Fruit fly (Drosophila melanogaster) whole organism, wandering third instar larva: ENCODE data around the gene Reg-2.

ENCODE experiments used
- Abd-B ChIP-seq: fragments of >200 bp; optimal IDR thresholded peaks from 2 replicates; lab custom pipeline; 2017; ENCODE audit warnings: missing biosample characterization, missing genetic modification characterization
- CrebA ChIP-seq: fragments of 200-800 bp; sonication (Bioruptor generic); optimal IDR thresholded peaks from 2 replicates; lab custom pipeline; 2016; ENCODE audit warnings: missing biosample characterization, mild to moderate bottlenecking, missing genetic modification characterization, borderline replicate concordance
- Dfd ChIP-seq: fragments of >200 bp; optimal IDR thresholded peaks from 2 replicates; lab custom pipeline; 2017; ENCODE audit warnings: missing biosample characterization, missing genetic modification characterization
- Dif ChIP-seq: fragments of 200-275, 200-300 bp; sonication (Bioruptor generic); optimal IDR thresholded peaks from 2 replicates; lab custom pipeline; 2018; ENCODE audit warnings: missing biosample characterization, missing genetic modification characterization; ENCODE audit not compliant: partially characterized antibody
- GATAd ChIP-seq: sonication (Bioruptor generic); optimal IDR thresholded peaks from 2 replicates; lab custom pipeline; 2016; ENCODE audit warnings: missing biosample characterization, missing genetic modification characterization
- HLH106 ChIP-seq: fragments of 200-800 bp; optimal IDR thresholded peaks from 3 replicates; lab custom pipeline; 2019; ENCODE audit warnings: missing biosample characterization, mild to moderate bottlenecking, missing genetic modification characterization, moderate library complexity
- Hr78 ChIP-seq: fragments of >200 bp; optimal IDR thresholded peaks from 2 replicates; lab custom pipeline; 2017; ENCODE audit warnings: missing biosample characterization, missing genetic modification characterization
- Hr83 ChIP-seq: fragments of 200-300 bp; sonication (Bioruptor generic); optimal IDR thresholded peaks from 2 replicates; lab custom pipeline; 2016; ENCODE audit warnings: missing biosample characterization, mild to moderate bottlenecking, missing genetic modification characterization, moderate library complexity; ENCODE audit not compliant: poor library complexity, severe bottlenecking
- Jra ChIP-seq: sonication (Bioruptor generic); optimal IDR thresholded peaks from 2 replicates; lab custom pipeline; 2016; ENCODE audit warnings: missing biosample characterization, missing genetic modification characterization
- Mio ChIP-seq: sonication (Bioruptor generic); optimal IDR thresholded peaks from 2 replicates; lab custom pipeline; 2016; ENCODE audit warnings: missing biosample characterization, missing genetic modification characterization
- Myc ChIP-seq: fragments of >200 bp; optimal IDR thresholded peaks from 2 replicates; lab custom pipeline; 2017
- N ChIP-seq: fragments of >200 bp; optimal IDR thresholded peaks from 2 replicates; lab custom pipeline; 2018; ENCODE audit warnings: missing biosample characterization, missing external identifiers, missing genetic modification characterization
- OdsH ChIP-seq: fragments of 200-800 bp; sonication (Bioruptor generic); optimal IDR thresholded peaks from 2 replicates; lab custom pipeline; 2016; ENCODE audit warnings: missing biosample characterization, mild to moderate bottlenecking, missing genetic modification characterization
- Rel ChIP-seq, 2 experiments: fragments of 200-800 bp; sonication (Bioruptor generic) in 1 of 2; optimal IDR thresholded peaks; 2 replicates in 1 of 2; 3 replicates in 1 of 2; lab custom pipeline; 2016 to 2019; ENCODE audit warnings: mild to moderate bottlenecking in 2 of 2, missing biosample characterization in 2 of 2, missing genetic modification characterization in 2 of 2, moderate library complexity in 1 of 2
- Sp1 ChIP-seq: fragments of 200-800 bp; sonication (Bioruptor generic); optimal IDR thresholded peaks from 3 replicates; lab custom pipeline; 2019; ENCODE audit warnings: missing biosample characterization, mild to moderate bottlenecking, missing genetic modification characterization, moderate library complexity
- Vsx2 ChIP-seq: fragments of 200-300, 225-300 bp; sonication (Bioruptor generic); optimal IDR thresholded peaks from 2 replicates; lab custom pipeline; 2018; ENCODE audit warnings: missing biosample characterization, missing genetic modification characterization; ENCODE audit not compliant: partially characterized antibody
- br ChIP-seq: fragments of 200-800 bp; sonication (Bioruptor generic); optimal IDR thresholded peaks from 2 replicates; lab custom pipeline; 2016; ENCODE audit warnings: missing biosample characterization, missing genetic modification characterization
- brk ChIP-seq: fragments of 200-800 bp; sonication (Bioruptor generic); optimal IDR thresholded peaks from 2 replicates; lab custom pipeline; 2016; ENCODE audit warnings: missing biosample characterization, mild to moderate bottlenecking, missing genetic modification characterization
- dl ChIP-seq, 2 experiments: fragments of 175-275, 200-275 bp in 1 of 2; fragments of 200-275 bp in 1 of 2; sonication (Bioruptor generic); optimal IDR thresholded peaks; lab custom pipeline; 2018; ENCODE audit warnings: mild to moderate bottlenecking in 2 of 2, missing biosample characterization in 2 of 2, missing genetic modification characterization in 2 of 2, moderate library complexity in 2 of 2; ENCODE audit not compliant: partially characterized antibody in 2 of 2, insufficient read depth in 1 of 2
- dmrt93B ChIP-seq: fragments of 200-800 bp; sonication (Bioruptor generic); optimal IDR thresholded peaks from 2 replicates; lab custom pipeline; 2018; ENCODE audit warnings: missing biosample characterization, mild to moderate bottlenecking, missing genetic modification characterization
- dsf ChIP-seq: sonication (Bioruptor generic); optimal IDR thresholded peaks from 2 replicates; lab custom pipeline; 2016; ENCODE audit warnings: missing biosample characterization, missing genetic modification characterization, borderline replicate concordance
- ey ChIP-seq: fragments of 200-800 bp; sonication (Bioruptor generic); optimal IDR thresholded peaks from 2 replicates; lab custom pipeline; 2016; ENCODE audit warnings: missing biosample characterization, missing genetic modification characterization
- foxo ChIP-seq, 2 experiments: fragments of 200-800 bp; sonication (Bioruptor generic); optimal IDR thresholded peaks; 2 replicates in 1 of 2; 3 replicates in 1 of 2; lab custom pipeline; 2016 to 2017; ENCODE audit warnings: missing biosample characterization in 2 of 2, missing genetic modification characterization in 2 of 2
- fru ChIP-seq: fragments of 200-800 bp; sonication (Bioruptor generic); optimal IDR thresholded peaks from 3 replicates; lab custom pipeline; 2016; ENCODE audit warnings: missing biosample characterization, mild to moderate bottlenecking, missing genetic modification characterization
- h ChIP-seq: fragments of 200-800 bp; sonication (Bioruptor generic); optimal IDR thresholded peaks from 3 replicates; lab custom pipeline; 2016; ENCODE audit warnings: missing biosample characterization, mild to moderate bottlenecking, missing genetic modification characterization
- jim ChIP-seq: fragments of 175-275, 200-325 bp; sonication (Bioruptor generic); optimal IDR thresholded peaks from 2 replicates; lab custom pipeline; 2016; ENCODE audit warnings: missing biosample characterization, mild to moderate bottlenecking, missing genetic modification characterization
- lola ChIP-seq: fragments of >200 bp; optimal IDR thresholded peaks from 2 replicates; lab custom pipeline; 2017; ENCODE audit warnings: missing biosample characterization, missing genetic modification characterization
- pan ChIP-seq: fragments of >200 bp; optimal IDR thresholded peaks from 2 replicates; lab custom pipeline; 2017
- psq ChIP-seq: fragments of 200-800 bp; sonication (Bioruptor generic); optimal IDR thresholded peaks from 3 replicates; lab custom pipeline; 2017; ENCODE audit warnings: missing biosample characterization, mild to moderate bottlenecking, missing genetic modification characterization, moderate library complexity
- rgr ChIP-seq: fragments of 200-800 bp; sonication (Bioruptor generic); optimal IDR thresholded peaks from 3 replicates; lab custom pipeline; 2016; ENCODE audit warnings: missing biosample characterization, mild to moderate bottlenecking, missing genetic modification characterization
- sage ChIP-seq: fragments of 200-800 bp; sonication (Bioruptor generic); optimal IDR thresholded peaks from 2 replicates; lab custom pipeline; 2016; ENCODE audit warnings: missing biosample characterization, mild to moderate bottlenecking, missing genetic modification characterization
- sv ChIP-seq: fragments of 200-800 bp; sonication (Bioruptor generic); optimal IDR thresholded peaks from 3 replicates; lab custom pipeline; 2016; ENCODE audit warnings: missing biosample characterization, missing genetic modification characterization
- tai ChIP-seq: sonication (Bioruptor generic); optimal IDR thresholded peaks from 2 replicates; lab custom pipeline; 2016; ENCODE audit warnings: missing biosample characterization, missing genetic modification characterization
- usp ChIP-seq: fragments of >200 bp; optimal IDR thresholded peaks from 2 replicates; lab custom pipeline; 2017; ENCODE audit warnings: missing biosample characterization, missing genetic modification characterization
- woc ChIP-seq: sonication (Bioruptor generic); optimal IDR thresholded peaks from 2 replicates; lab custom pipeline; 2016; ENCODE audit warnings: missing biosample characterization, mild to moderate bottlenecking, missing genetic modification characterization

Gene Reg-2

DNA sequence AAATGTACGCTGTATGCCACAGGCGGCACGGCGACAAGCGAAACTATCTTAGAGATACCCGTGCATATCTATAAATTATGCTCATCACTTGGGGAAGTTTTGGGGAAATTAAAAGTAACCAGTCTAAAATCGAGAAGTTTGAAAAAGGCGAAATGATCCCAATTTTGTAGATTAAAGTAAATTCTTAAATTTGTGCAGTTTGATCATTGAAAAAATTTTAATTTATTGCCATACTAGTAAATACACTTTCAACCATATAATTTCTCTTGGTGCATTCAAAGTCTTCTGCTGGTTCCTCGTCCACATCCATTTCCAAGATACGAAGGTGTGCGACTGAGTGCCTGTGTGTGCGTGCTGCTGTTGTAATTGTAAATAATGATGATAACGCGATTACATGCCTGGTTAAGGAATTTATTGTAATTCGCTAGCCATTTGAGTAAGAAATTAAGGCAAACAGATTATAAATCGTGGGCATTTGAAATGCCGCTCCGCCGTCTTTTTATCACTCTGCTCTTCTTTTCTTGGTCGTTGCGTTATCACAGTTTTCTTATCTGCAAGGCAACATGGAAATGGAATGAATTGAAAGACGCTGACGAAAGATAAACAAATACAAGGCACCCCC, 9.2 kb upstream of the Reg-2 start (continued):
- TF ChIP-seq woc (no peak), psq (no peak), Myc (lab: Kevin White, UChicago) (no peak), sage (GFP tag; lab: Kevin White, UChicago) (no peak), jim (no peak)

- TF ChIP-seq Dfd (GFP tag; lab: Kevin White, UChicago) (peak; percentile 35), psq (no peak)
Observed at dm6 chr3L:614751-615424, 8.5 kb upstream of the Reg-2 start.

dm6 chr3L:613578-614300, 7.4 kb upstream of the Reg-2 start:
- TF ChIP-seq CrebA (GFP tag; lab: Kevin White, UChicago): no peak
- TF ChIP-seq Jra (GFP tag; lab: Kevin White, UChicago): no peak
- TF ChIP-seq fru: peak; percentile 21
- TF ChIP-seq rgr (GFP tag; lab: Kevin White, UChicago): peak; percentile 9
- no peak for TF ChIP-seq lola
- no peak for TF ChIP-seq Myc (lab: Kevin White, UChicago)
- peak; percentile 10 for TF ChIP-seq sv (GFP tag; lab: Kevin White, UChicago)
- TF ChIP-seq h (GFP tag; lab: Kevin White, UChicago): peak; percentile 15
- no peak for TF ChIP-seq N (GFP tag; lab: Kevin White, UChicago)
- no peak for TF ChIP-seq Hr78 (GFP tag; lab: Kevin White, UChicago)
- TF ChIP-seq foxo (GFP tag; optimal IDR thresholded peaks at IDR 0.05; lab: Kevin White, UChicago): peak in 1 of 2 experiments; percentile 19
- TF ChIP-seq pan (lab: Kevin White, UChicago): no peak
- TF ChIP-seq OdsH: no peak

DNA sequence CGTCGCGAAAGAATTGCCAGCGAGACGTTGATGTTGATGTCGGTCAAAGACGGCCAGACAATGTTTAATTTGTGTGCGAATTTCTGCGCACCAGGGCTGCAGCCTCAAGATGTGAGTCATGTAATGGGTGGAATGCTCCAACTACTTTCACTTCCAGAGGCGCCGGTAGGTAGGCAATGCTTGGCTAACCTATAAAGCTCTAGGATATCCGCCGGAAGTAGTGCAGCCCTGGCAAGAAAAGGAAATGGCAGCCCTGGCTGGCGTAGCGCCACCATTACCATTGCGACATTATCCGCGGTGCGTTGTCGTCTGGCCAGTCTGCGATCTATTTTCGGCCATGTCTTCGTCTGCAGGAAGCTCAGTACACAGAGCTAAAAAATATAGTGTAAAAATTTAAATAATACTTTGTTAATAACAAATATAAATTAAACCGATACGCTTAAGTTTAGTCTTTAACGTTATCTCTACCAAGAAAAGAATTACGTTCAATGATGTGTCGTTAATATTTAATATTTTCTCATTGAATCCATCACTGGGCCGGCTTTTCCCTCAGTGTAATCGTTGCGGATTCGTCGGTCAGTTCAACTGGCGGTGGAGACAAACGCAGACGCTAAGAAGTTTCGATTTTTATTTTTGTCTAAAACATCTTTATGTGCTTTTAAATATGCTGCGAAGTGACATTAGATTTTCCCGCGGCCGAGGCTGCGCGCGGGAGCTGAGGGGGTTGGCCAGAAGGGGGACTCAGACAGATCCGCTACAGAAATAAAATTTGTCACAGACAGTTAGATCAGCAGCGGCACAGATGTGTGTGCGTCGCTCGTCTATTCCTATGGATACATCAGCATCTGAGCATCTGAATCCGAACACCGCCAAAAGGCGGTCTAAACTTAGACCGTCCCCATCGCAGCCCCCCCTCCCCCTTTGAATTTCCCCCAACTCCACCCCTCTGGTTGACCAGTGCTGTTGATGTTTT, 5.6 kb upstream of the Reg-2 start:
- TF ChIP-seq br: peak; percentile 14
- TF ChIP-seq CrebA (GFP tag; lab: Kevin White, UChicago): no peak
- TF ChIP-seq brk (GFP tag; lab: Kevin White, UChicago): no peak
- TF ChIP-seq lola: no peak
- TF ChIP-seq Hr78 (GFP tag; lab: Kevin White, UChicago): no peak
- TF ChIP-seq N (GFP tag; lab: Kevin White, UChicago): no peak
- no peak for TF ChIP-seq tai (GFP tag; lab: Kevin White, UChicago)
- TF ChIP-seq Myc (lab: Kevin White, UChicago): no peak
- no peak for TF ChIP-seq Rel (GFP tag; optimal IDR thresholded peaks at IDR 0.05; lab: Kevin White, UChicago)
- peak; percentile 7 for TF ChIP-seq Rel (tag; optimal IDR thresholded peaks at IDR 0.05; lab: Kevin White, UChicago)
- TF ChIP-seq usp (GFP tag; lab: Kevin White, UChicago): no peak
- no peak for TF ChIP-seq sage (GFP tag; lab: Kevin White, UChicago)
- peak; percentile 11 for TF ChIP-seq sv (GFP tag; lab: Kevin White, UChicago)
- TF ChIP-seq Dfd (GFP tag; lab: Kevin White, UChicago): no peak
- no peak for TF ChIP-seq jim
- TF ChIP-seq GATAd (GFP tag; lab: Kevin White, UChicago): no peak
- no peak for TF ChIP-seq dsf (GFP tag; lab: Kevin White, UChicago)
- peak; percentile 47 for TF ChIP-seq h (GFP tag; lab: Kevin White, UChicago)
- no peak for TF ChIP-seq Hr83
- no peak for TF ChIP-seq Dif
- TF ChIP-seq Jra (GFP tag; lab: Kevin White, UChicago): no peak
- TF ChIP-seq woc: no peak
- TF ChIP-seq rgr (GFP tag; lab: Kevin White, UChicago): peak; percentile 46
- no peak for TF ChIP-seq Vsx2 (GFP tag; lab: Kevin White, UChicago)
- TF ChIP-seq foxo (GFP tag; optimal IDR thresholded peaks at IDR 0.05; lab: Kevin White, UChicago): peak in 1 of 2 experiments; percentile 53
- peak; percentile 54 for TF ChIP-seq dmrt93B (GFP tag; lab: Kevin White, UChicago)
- TF ChIP-seq pan (lab: Kevin White, UChicago): no peak
- TF ChIP-seq HLH106: peak; percentile 71
- TF ChIP-seq fru: peak; percentile 58
- peak; percentile 19 for TF ChIP-seq ey (GFP tag; lab: Kevin White, UChicago)
- TF ChIP-seq Sp1: peak; percentile 62
- peak; percentile 37 for TF ChIP-seq psq
- no peak for TF ChIP-seq dl (GFP tag; optimal IDR thresholded peaks at IDR 0.05; lab: Kevin White, UChicago; ENCODE audit: insufficient read depth in 1 of 2, partially characterized antibody in 2 of 2)
- TF ChIP-seq Abd-B: no peak
- TF ChIP-seq OdsH: no peak
- TF ChIP-seq Mio (GFP tag; lab: Kevin White, UChicago): no peak
